Fruit fly (Drosophila melanogaster): ENCODE results near the gene CG45490.
A peak's percentile ranks its signal among the peaks of the same experiment; 100 is the strongest.

Gene CG45490

dm6 chrX:19897328-19897990, 36.6 kb downstream of the CG45490 start:
- no peak for TF ChIP-seq CG8478 (optimal IDR thresholded peaks at IDR 0.05)
- peak; percentile 86 to 91 for TF ChIP-seq CTCF (optimal IDR thresholded peaks at IDR 0.05)

- TF ChIP-seq CG8478 (optimal IDR thresholded peaks at IDR 0.05), result no peak
- TF ChIP-seq CTCF (optimal IDR thresholded peaks at IDR 0.05), result no peak
Measured at dm6 chrX:19892070-19892469, 42.0 kb downstream of the CG45490 start.

dm6 chrX:19890010-19890665, 44.0 kb downstream of the CG45490 start, which contains the start of gene amn:
Gene amn (minus strand): TSS chrX:19890060.
- TF ChIP-seq CTCF (optimal IDR thresholded peaks at IDR 0.05) (no peak), CG8478 (optimal IDR thresholded peaks at IDR 0.05) (no peak)

dm6 chrX:19889128-19889756, 44.9 kb downstream of the CG45490 start:
- TF ChIP-seq CTCF (optimal IDR thresholded peaks at IDR 0.05) (no peak), CG8478 (optimal IDR thresholded peaks at IDR 0.05) (no peak)

dm6 chrX:19886936-19887934, 46.9 kb downstream of the CG45490 start:
- TF ChIP-seq CG8478 (optimal IDR thresholded peaks at IDR 0.05), result no peak
- TF ChIP-seq CTCF (optimal IDR thresholded peaks at IDR 0.05), result peak in 1 of 2 experiments; percentile 7

dm6 chrX:19886515-19886914, 47.6 kb downstream of the CG45490 start:
- TF ChIP-seq CTCF (optimal IDR thresholded peaks at IDR 0.05) (no peak), CG8478 (optimal IDR thresholded peaks at IDR 0.05) (no peak)

- TF ChIP-seq CG8478 (optimal IDR thresholded peaks at IDR 0.05), result no peak
- TF ChIP-seq CTCF (optimal IDR thresholded peaks at IDR 0.05), result no peak
Measured at dm6 chrX:19884204-19884603, 49.9 kb downstream of the CG45490 start.

All from S2 (cell line).